Worm (Caenorhabditis elegans) whole organism, late embryonic: ENCODE results near the gene H12I13.1.

Source experiments
- C38D4.7 ChIP-seq: fragments of 200-800 bp; sonication (Bioruptor generic); optimal IDR thresholded peaks from 2 replicates; lab custom pipeline; 2018; ENCODE audit warnings: mild to moderate bottlenecking, missing genetic modification characterization, moderate library complexity, missing compliant biosample characterization
- K02D7.2 ChIP-seq: sonication (generic microtip); optimal IDR thresholded peaks from 2 replicates; lab custom pipeline; 2017; ENCODE audit warnings: mild to moderate bottlenecking, missing genetic modification characterization, missing compliant biosample characterization
- T23F11.4 ChIP-seq: fragments of 200-800 bp; sonication (Bioruptor generic); optimal IDR thresholded peaks from 2 replicates; lab custom pipeline; 2018; ENCODE audit warnings: mild to moderate bottlenecking, missing genetic modification characterization, missing compliant biosample characterization
- Y22D7AL.16 ChIP-seq: sonication (generic microtip); optimal IDR thresholded peaks from 2 replicates; lab custom pipeline; 2016; ENCODE audit warnings: missing genetic modification characterization, missing compliant biosample characterization
- ahr-1 ChIP-seq: sonication (generic microtip); optimal IDR thresholded peaks from 2 replicates; lab custom pipeline; 2016; ENCODE audit warnings: missing genetic modification characterization, missing compliant biosample characterization
- ama-1 ChIP-seq: fragments of 150-350 bp; optimal IDR thresholded peaks from 2 replicates; lab custom pipeline; 2014
- ceh-14 ChIP-seq: sonication (generic microtip); optimal IDR thresholded peaks from 2 replicates; lab custom pipeline; 2016; ENCODE audit warnings: missing genotype, missing genetic modification characterization, missing compliant biosample characterization
- ceh-18 ChIP-seq: sonication (generic microtip); optimal IDR thresholded peaks from 2 replicates; lab custom pipeline; 2016; ENCODE audit warnings: missing genetic modification characterization, missing compliant biosample characterization
- ceh-19 ChIP-seq: fragments of 200-800 bp; sonication (Bioruptor generic); optimal IDR thresholded peaks from 2 replicates; lab custom pipeline; 2018; ENCODE audit warnings: mild to moderate bottlenecking, missing genetic modification characterization, missing compliant biosample characterization
- ceh-22 ChIP-seq: sonication (generic microtip); optimal IDR thresholded peaks from 2 replicates; lab custom pipeline; 2017; ENCODE audit warnings: missing biosample characterization, missing genetic modification characterization
- ceh-24 ChIP-seq: sonication (generic microtip); optimal IDR thresholded peaks from 2 replicates; lab custom pipeline; 2016; ENCODE audit warnings: mild to moderate bottlenecking, missing genetic modification characterization, missing compliant biosample characterization
- ceh-30 ChIP-seq: fragments of 150-350 bp; optimal IDR thresholded peaks from 2 replicates; lab custom pipeline; 2014; ENCODE audit warnings: missing biosample characterization, missing genetic modification characterization
- ceh-31 ChIP-seq: sonication (generic microtip); optimal IDR thresholded peaks from 2 replicates; lab custom pipeline; 2016; ENCODE audit warnings: missing genetic modification characterization, missing compliant biosample characterization
- ceh-34 ChIP-seq: sonication (generic microtip); optimal IDR thresholded peaks from 2 replicates; lab custom pipeline; 2016; ENCODE audit warnings: mild to moderate bottlenecking, missing genetic modification characterization, missing compliant biosample characterization
- ceh-45 ChIP-seq: fragments of 200-800 bp; sonication (Bioruptor generic); IDR thresholded peaks from 2 replicates; pipeline ENCODE4 v1.3.6; 2022; ENCODE audit warnings: missing genetic modification reagents, missing genetic modification characterization, missing compliant biosample characterization
- che-1 ChIP-seq: sonication (generic microtip); optimal IDR thresholded peaks from 2 replicates; lab custom pipeline; 2016; ENCODE audit warnings: mild to moderate bottlenecking, missing genetic modification characterization, missing compliant biosample characterization
- dmd-4 ChIP-seq: sonication (generic microtip); optimal IDR thresholded peaks from 2 replicates; lab custom pipeline; 2016; ENCODE audit warnings: borderline replicate concordance, missing genetic modification characterization, missing compliant biosample characterization
- elt-2 ChIP-seq: sonication (generic microtip); optimal IDR thresholded peaks from 2 replicates; lab custom pipeline; 2016; ENCODE audit warnings: missing genetic modification reagents, missing genetic modification characterization, missing compliant biosample characterization
- elt-4 ChIP-seq: sonication (generic microtip); optimal IDR thresholded peaks from 2 replicates; lab custom pipeline; 2016; ENCODE audit warnings: missing genetic modification characterization, missing compliant biosample characterization
- eyg-1 ChIP-seq: sonication (generic microtip); optimal IDR thresholded peaks from 2 replicates; lab custom pipeline; 2016; ENCODE audit warnings: missing genotype, missing genetic modification characterization, missing compliant biosample characterization
- fkh-10 ChIP-seq: fragments of 150-350 bp; optimal IDR thresholded peaks from 2 replicates; lab custom pipeline; 2014; ENCODE audit warnings: missing biosample characterization, missing genetic modification reagents, missing genetic modification characterization
- fkh-6 ChIP-seq: sonication (generic microtip); optimal IDR thresholded peaks from 2 replicates; lab custom pipeline; 2016; ENCODE audit warnings: missing genetic modification characterization, missing compliant biosample characterization
- hlh-13 ChIP-seq: fragments of 200-800 bp; sonication (Bioruptor generic); optimal IDR thresholded peaks from 2 replicates; lab custom pipeline; 2018; ENCODE audit warnings: mild to moderate bottlenecking, missing genetic modification characterization, missing compliant biosample characterization
- hlh-6 ChIP-seq: sonication (generic microtip); optimal IDR thresholded peaks from 2 replicates; lab custom pipeline; 2016; ENCODE audit warnings: missing genotype, missing genetic modification characterization, missing compliant biosample characterization
- hlh-8 ChIP-seq: sonication (generic microtip); optimal IDR thresholded peaks from 2 replicates; lab custom pipeline; 2016; ENCODE audit warnings: missing genotype, missing genetic modification characterization, missing compliant biosample characterization
- lim-6 ChIP-seq: sonication (generic microtip); optimal IDR thresholded peaks from 2 replicates; lab custom pipeline; 2016; ENCODE audit warnings: missing genetic modification characterization, missing compliant biosample characterization
- lin-11 ChIP-seq: fragments of 200-800 bp; sonication (Bioruptor generic); optimal IDR thresholded peaks from 2 replicates; lab custom pipeline; 2018; ENCODE audit warnings: mild to moderate bottlenecking, missing genetic modification characterization, missing compliant biosample characterization
- nfya-1 ChIP-seq: sonication (generic microtip); optimal IDR thresholded peaks from 2 replicates; lab custom pipeline; 2017; ENCODE audit warnings: missing genetic modification characterization, mild to moderate bottlenecking, missing compliant biosample characterization, antibody characterized with exemption, moderate library complexity
- nhr-11 ChIP-seq: fragments of 150-350 bp; optimal IDR thresholded peaks from 2 replicates; lab custom pipeline; 2014; ENCODE audit warnings: missing biosample characterization, missing genetic modification characterization
- nhr-232 ChIP-seq: sonication (generic microtip); optimal IDR thresholded peaks from 2 replicates; lab custom pipeline; 2016; ENCODE audit warnings: missing genetic modification characterization, missing compliant biosample characterization
- odd-2 ChIP-seq: sonication (generic microtip); optimal IDR thresholded peaks from 2 replicates; lab custom pipeline; 2017; ENCODE audit warnings: antibody characterized with exemption, mild to moderate bottlenecking, missing genetic modification characterization, missing compliant biosample characterization
- pat-9 ChIP-seq: fragments of 200-800 bp; sonication (Bioruptor generic); optimal IDR thresholded peaks from 2 replicates; lab custom pipeline; 2018; ENCODE audit warnings: mild to moderate bottlenecking, missing genetic modification characterization, moderate library complexity, missing compliant biosample characterization
- pax-1 ChIP-seq: fragments of 150-350 bp; optimal IDR thresholded peaks from 2 replicates; lab custom pipeline; 2014; ENCODE audit warnings: missing biosample characterization, missing genetic modification characterization
- pha-2 ChIP-seq: sonication (generic microtip); optimal IDR thresholded peaks from 2 replicates; lab custom pipeline; 2017; ENCODE audit warnings: mild to moderate bottlenecking, missing genetic modification characterization, missing compliant biosample characterization
- pqm-1 ChIP-seq: sonication (generic microtip); optimal IDR thresholded peaks from 2 replicates; lab custom pipeline; 2016; ENCODE audit warnings: missing genetic modification characterization, missing compliant biosample characterization
- rnt-1 ChIP-seq: sonication (generic microtip); optimal IDR thresholded peaks from 2 replicates; lab custom pipeline; 2016; ENCODE audit warnings: missing genetic modification characterization, missing compliant biosample characterization
- sox-2 ChIP-seq: fragments of 200-800 bp; sonication (Bioruptor generic); IDR thresholded peaks from 2 replicates; pipeline ENCODE4 v1.3.6; 2022; ENCODE audit warnings: missing genetic modification reagents, missing genetic modification characterization, missing compliant biosample characterization
- sox-4 ChIP-seq: sonication (generic microtip); optimal IDR thresholded peaks from 2 replicates; lab custom pipeline; 2017; ENCODE audit warnings: mild to moderate bottlenecking, missing genetic modification characterization, inconsistent platforms, missing compliant biosample characterization
- syd-9 ChIP-seq: sonication (generic microtip); optimal IDR thresholded peaks from 2 replicates; lab custom pipeline; 2016; ENCODE audit warnings: mild to moderate bottlenecking, missing genetic modification characterization, moderate library complexity, missing compliant biosample characterization
- tbx-2 ChIP-seq: sonication (generic microtip); optimal IDR thresholded peaks from 2 replicates; lab custom pipeline; 2016; ENCODE audit warnings: missing genetic modification characterization, missing compliant biosample characterization
- tbx-7 ChIP-seq: sonication (generic microtip); optimal IDR thresholded peaks from 2 replicates; lab custom pipeline; 2016; ENCODE audit warnings: missing genotype, missing genetic modification characterization, missing compliant biosample characterization
- unc-3 ChIP-seq, 2 experiments: fragments of 200-800 bp in 1 of 2; sonication (Bioruptor generic) in 1 of 2; sonication (generic microtip) in 1 of 2; conservative IDR thresholded peaks in 1 of 2; optimal IDR thresholded peaks in 1 of 2; 2 replicates each; pipeline versions ENCODE4 v1.3.6 to Lab custom; 2016 to 2022; ENCODE audit warnings: missing compliant biosample characterization in 2 of 2, missing genetic modification characterization in 2 of 2, missing genetic modification reagents in 1 of 2
- unc-42 ChIP-seq: sonication (generic microtip); optimal IDR thresholded peaks from 2 replicates; lab custom pipeline; 2016; ENCODE audit warnings: missing genotype, missing genetic modification characterization, missing compliant biosample characterization
- unc-55 ChIP-seq: sonication (generic microtip); optimal IDR thresholded peaks from 2 replicates; lab custom pipeline; 2017; ENCODE audit warnings: missing biosample characterization, missing genetic modification reagents, missing genetic modification characterization
- unc-86 ChIP-seq: sonication (generic microtip); optimal IDR thresholded peaks from 2 replicates; lab custom pipeline; 2016; ENCODE audit warnings: missing genetic modification characterization, missing compliant biosample characterization
- zip-5 ChIP-seq: sonication (generic microtip); optimal IDR thresholded peaks from 2 replicates; lab custom pipeline; 2016; ENCODE audit warnings: missing genetic modification characterization, missing compliant biosample characterization

The H12I13.1 gene

ce11 chrII:6055927-6056326 lies 11.0 kb downstream of the H12I13.1 start, which contains the start of gene R12C12.7:
R12C12.7 (minus strand) TSS chrII:6055985.
- TF ChIP-seq rnt-1 (tag; lab: Kevin White, UChicago) (no peak), elt-2 (peak; percentile 37)

ce11 chrII:6050120-6050519 lies 16.8 kb downstream of the H12I13.1 start, which contains the start of gene gldc-1:
gldc-1 (plus strand) TSS chrII:6050420.
- TF ChIP-seq K02D7.2 (tag; lab: Kevin White, UChicago) (no peak), nhr-232 (tag; lab: Kevin White, UChicago) (no peak), ceh-18 (tag; lab: Kevin White, UChicago) (no peak), pat-9 (tag; lab: Kevin White, UChicago) (no peak)

- TF ChIP-seq elt-2: peak; percentile 78
- TF ChIP-seq lin-11: no peak
- no peak for TF ChIP-seq ahr-1 (tag; lab: Kevin White, UChicago)
Measured at ce11 chrII:6049546-6049945, 17.4 kb downstream of the H12I13.1 start.

ce11 chrII:6047639-6048159 lies 19.3 kb downstream of the H12I13.1 start, which contains the start of the genes R12C12.6 and ran-5:
R12C12.6 (minus strand) TSS chrII:6047867.
ran-5 (plus strand) TSS chrII:6048109.
- peak; percentile 34 for TF ChIP-seq ceh-31 (tag; lab: Kevin White, UChicago)
- no peak for TF ChIP-seq ceh-19
- TF ChIP-seq elt-2: peak; percentile 74
- peak; percentile 75 for TF ChIP-seq ceh-30 (tag; lab: Kevin White, UChicago)
- no peak for TF ChIP-seq dmd-4 (tag; lab: Kevin White, UChicago)
- TF ChIP-seq sox-4 (tag; lab: Kevin White, UChicago): peak; percentile 42
- peak; percentile 48 for TF ChIP-seq tbx-2 (tag; lab: Kevin White, UChicago)
- no peak for TF ChIP-seq ceh-24 (tag; lab: Kevin White, UChicago)
- TF ChIP-seq fkh-10 (GFP tag; lab: Kevin White, UChicago): no peak
- no peak for TF ChIP-seq syd-9 (tag; lab: Kevin White, UChicago)
- no peak for TF ChIP-seq ceh-14 (tag; lab: Kevin White, UChicago)
- no peak for TF ChIP-seq ceh-22 (tag; lab: Kevin White, UChicago)
- no peak for TF ChIP-seq elt-4 (tag; lab: Kevin White, UChicago)
- TF ChIP-seq hlh-13: no peak
- TF ChIP-seq lim-6 (tag; lab: Kevin White, UChicago): no peak
- TF ChIP-seq eyg-1: no peak
- TF ChIP-seq rnt-1 (tag; lab: Kevin White, UChicago): no peak
- TF ChIP-seq unc-86: peak; percentile 45
- TF ChIP-seq K02D7.2 (tag; lab: Kevin White, UChicago): no peak
- no peak for TF ChIP-seq hlh-6 (tag; lab: Kevin White, UChicago)
- no peak for TF ChIP-seq T23F11.4
- TF ChIP-seq unc-55 (GFP tag; lab: Kevin White, UChicago): no peak
- peak; percentile 37 for TF ChIP-seq ceh-34 (tag; lab: Kevin White, UChicago)
- TF ChIP-seq ama-1 (lab: Kevin White, UChicago): no peak
- TF ChIP-seq C38D4.7 (GFP tag; lab: Kevin White, UChicago): no peak
- no peak for TF ChIP-seq che-1 (tag; lab: Kevin White, UChicago)
- TF ChIP-seq unc-3 (GFP tag; conservative IDR thresholded peaks at IDR 0.05; lab: Robert Waterston, UW): 0 out of 2 replicates have a peak, but pooled peaks have one; percentile 28
- TF ChIP-seq unc-3 (tag; optimal IDR thresholded peaks at IDR 0.05; lab: Kevin White, UChicago): no peak
- no peak for TF ChIP-seq Y22D7AL.16
- TF ChIP-seq tbx-7: no peak
- TF ChIP-seq unc-42 (tag; lab: Kevin White, UChicago): no peak
- TF ChIP-seq fkh-6 (tag; lab: Kevin White, UChicago): no peak
- TF ChIP-seq ceh-45 (GFP tag; lab: Robert Waterston, UW): no peak
- TF ChIP-seq nhr-11 (tag; lab: Kevin White, UChicago): no peak
- no peak for TF ChIP-seq pax-1 (tag; lab: Kevin White, UChicago)
- TF ChIP-seq pha-2: no peak
- TF ChIP-seq nfya-1 (tag; lab: Kevin White, UChicago): peak; percentile 52
- TF ChIP-seq hlh-8 (tag; lab: Kevin White, UChicago): no peak
- peak; percentile 14 for TF ChIP-seq ceh-18 (tag; lab: Kevin White, UChicago)
- peak; percentile 2 for TF ChIP-seq odd-2 (tag; lab: Kevin White, UChicago)
- no peak for TF ChIP-seq pqm-1 (tag; lab: Kevin White, UChicago)
- TF ChIP-seq sox-2 (GFP tag; lab: Robert Waterston, UW): no peak
- TF ChIP-seq zip-5 (tag; lab: Kevin White, UChicago): no peak
- TF ChIP-seq ahr-1 (tag; lab: Kevin White, UChicago): no peak
